Fruit fly (Drosophila melanogaster) whole organism, prepupa: ENCODE data around the gene Ipp.

Experiments
- CG10631 ChIP-seq: fragments of 200-800 bp; sonication (Bioruptor generic); optimal IDR thresholded peaks from 2 replicates; lab custom pipeline; 2016; ENCODE audit warnings: missing biosample characterization, missing genetic modification characterization
- CG10669 ChIP-seq: fragments of 200-800 bp; sonication (Bioruptor generic); optimal IDR thresholded peaks from 3 replicates; lab custom pipeline; 2018; ENCODE audit warnings: missing biosample characterization, mild to moderate bottlenecking, missing genetic modification characterization, moderate library complexity
- CG11294 ChIP-seq: fragments of 200-800 bp; sonication (Bioruptor generic); IDR thresholded peaks from 2 replicates; pipeline ENCODE4 v1.3.6; 2022; ENCODE audit warnings: missing biosample characterization, missing genetic modification characterization
- CG11762 ChIP-seq: fragments of 200-800 bp; sonication (Bioruptor generic); optimal IDR thresholded peaks from 3 replicates; lab custom pipeline; 2016; ENCODE audit warnings: missing biosample characterization, missing genetic modification characterization; ENCODE audit not compliant: insufficient read depth
- CG11902 ChIP-seq: fragments of 200-800 bp; sonication (Bioruptor generic); optimal IDR thresholded peaks from 3 replicates; lab custom pipeline; 2016; ENCODE audit warnings: missing biosample characterization, missing genetic modification characterization
- CG15336 ChIP-seq: fragments of 200-800 bp; sonication (Bioruptor generic); IDR thresholded peaks from 2 replicates; pipeline ENCODE4 v1.3.6; 2022; ENCODE audit warnings: missing biosample characterization, missing genetic modification characterization
- CG16779 ChIP-seq: fragments of 200-800 bp; sonication (Bioruptor generic); optimal IDR thresholded peaks from 3 replicates; lab custom pipeline; 2017; ENCODE audit warnings: missing biosample characterization, mild to moderate bottlenecking, missing genetic modification characterization
- CG3032 ChIP-seq: fragments of 200-800 bp; optimal IDR thresholded peaks from 2 replicates; lab custom pipeline; 2019; ENCODE audit warnings: missing biosample characterization, mild to moderate bottlenecking, missing genetic modification characterization, moderate library complexity
- CG31627 ChIP-seq: fragments of 200-800 bp; sonication (Bioruptor generic); optimal IDR thresholded peaks from 3 replicates; lab custom pipeline; 2016; ENCODE audit warnings: missing biosample characterization, missing genetic modification characterization
- CG32006 ChIP-seq: fragments of 200-800 bp; sonication (Bioruptor generic); optimal IDR thresholded peaks from 3 replicates; lab custom pipeline; 2017; ENCODE audit warnings: missing biosample characterization, mild to moderate bottlenecking, missing genetic modification characterization
- CG6854 ChIP-seq: fragments of 200-800 bp; sonication (Bioruptor generic); optimal IDR thresholded peaks from 2 replicates; lab custom pipeline; 2017; ENCODE audit warnings: missing biosample characterization, mild to moderate bottlenecking, missing genetic modification characterization
- CG8632 ChIP-seq: fragments of 200-800 bp; sonication (Bioruptor generic); optimal IDR thresholded peaks from 3 replicates; lab custom pipeline; 2016; ENCODE audit warnings: missing biosample characterization, missing genetic modification characterization
- CG9139 ChIP-seq: fragments of 200-800 bp; sonication (Bioruptor generic); optimal IDR thresholded peaks from 3 replicates; lab custom pipeline; 2017; ENCODE audit warnings: missing biosample characterization, mild to moderate bottlenecking, missing genetic modification characterization
- Eip75B ChIP-seq: fragments of 200-800 bp; sonication (Bioruptor generic); optimal IDR thresholded peaks from 3 replicates; lab custom pipeline; 2016; ENCODE audit warnings: missing biosample characterization, missing genetic modification characterization
- Eip78C ChIP-seq: fragments of 200-800 bp; sonication (Bioruptor generic); peaks from one replicate; lab custom pipeline; 2016; ENCODE audit warnings: missing biosample characterization, missing genetic modification characterization
- Ets21C ChIP-seq: fragments of 200-800 bp; sonication (Bioruptor generic); optimal IDR thresholded peaks from 3 replicates; lab custom pipeline; 2016; ENCODE audit warnings: missing biosample characterization, missing genetic modification characterization
- Gug ChIP-seq: fragments of 200-800 bp; sonication (Bioruptor generic); IDR thresholded peaks from 2 replicates; pipeline ENCODE4 v1.3.6; 2022; ENCODE audit warnings: missing biosample characterization, missing genetic modification characterization
- Lpt ChIP-seq: fragments of 200-800 bp; sonication (Bioruptor generic); optimal IDR thresholded peaks from 3 replicates; lab custom pipeline; 2016; ENCODE audit warnings: missing biosample characterization, missing genetic modification characterization
- OdsH ChIP-seq: fragments of 200-800 bp; sonication (Bioruptor generic); optimal IDR thresholded peaks from 3 replicates; lab custom pipeline; 2016; ENCODE audit warnings: missing biosample characterization, missing genetic modification characterization
- Sox102F ChIP-seq: fragments of 200-800 bp; sonication (Bioruptor generic); optimal IDR thresholded peaks from 2 replicates; lab custom pipeline; 2016; ENCODE audit warnings: missing biosample characterization, mild to moderate bottlenecking, missing genetic modification characterization
- Sox15 ChIP-seq: fragments of 200-800 bp; sonication (Bioruptor generic); optimal IDR thresholded peaks from 3 replicates; lab custom pipeline; 2016; ENCODE audit warnings: missing biosample characterization, missing genetic modification characterization
- acj6 ChIP-seq: fragments of 200-800 bp; sonication (Bioruptor generic); optimal IDR thresholded peaks from 3 replicates; lab custom pipeline; 2016; ENCODE audit warnings: missing biosample characterization, missing genetic modification characterization
- cyc ChIP-seq: fragments of 200-800 bp; sonication (Bioruptor generic); optimal IDR thresholded peaks from 3 replicates; lab custom pipeline; 2016; ENCODE audit warnings: missing biosample characterization, missing genetic modification characterization
- dac ChIP-seq: fragments of 200-800 bp; sonication (Bioruptor generic); optimal IDR thresholded peaks from 2 replicates; lab custom pipeline; 2017; ENCODE audit warnings: missing biosample characterization, mild to moderate bottlenecking, missing genetic modification characterization
- dsx ChIP-seq: fragments of 200-800 bp; optimal IDR thresholded peaks from 3 replicates; lab custom pipeline; 2019; ENCODE audit warnings: missing biosample characterization, mild to moderate bottlenecking, missing genetic modification characterization, moderate library complexity; ENCODE audit not compliant: poor library complexity, severe bottlenecking
- fd85E ChIP-seq: fragments of 200-800 bp; sonication (Bioruptor generic); optimal IDR thresholded peaks from 3 replicates; lab custom pipeline; 2016; ENCODE audit warnings: missing biosample characterization, missing genetic modification characterization
- fkh ChIP-seq: fragments of 200-800 bp; sonication (Bioruptor generic); optimal IDR thresholded peaks from 3 replicates; lab custom pipeline; 2017; ENCODE audit warnings: missing biosample characterization, mild to moderate bottlenecking, missing genetic modification characterization, moderate library complexity
- lz ChIP-seq: fragments of 200-800 bp; sonication (Bioruptor generic); optimal IDR thresholded peaks from 3 replicates; lab custom pipeline; 2016; ENCODE audit warnings: missing biosample characterization, missing genetic modification characterization
- net ChIP-seq: fragments of 200-800 bp; sonication (Bioruptor generic); optimal IDR thresholded peaks from 3 replicates; lab custom pipeline; 2016; ENCODE audit warnings: missing biosample characterization, missing genetic modification characterization
- salr ChIP-seq, 2 experiments: fragments of 200-800 bp; sonication (Bioruptor generic); optimal IDR thresholded peaks; 3 replicates each; lab custom pipeline; 2016 to 2018; ENCODE audit warnings: missing biosample characterization in 2 of 2, missing genetic modification characterization in 2 of 2, mild to moderate bottlenecking in 1 of 2
- spab ChIP-seq: fragments of 200-800 bp; sonication (Bioruptor generic); optimal IDR thresholded peaks from 2 replicates; lab custom pipeline; 2017; ENCODE audit warnings: missing biosample characterization, mild to moderate bottlenecking, missing genetic modification characterization, missing genetic modification reagents
- ss ChIP-seq, 2 experiments: fragments of 200-800 bp; sonication (Bioruptor generic); optimal IDR thresholded peaks; 2 replicates in 1 of 2; 3 replicates in 1 of 2; lab custom pipeline; 2017 to 2018; ENCODE audit warnings: mild to moderate bottlenecking in 2 of 2, missing biosample characterization in 2 of 2, missing genetic modification characterization in 2 of 2, moderate library complexity in 1 of 2
- topi ChIP-seq: fragments of 200-800 bp; sonication (Bioruptor generic); optimal IDR thresholded peaks from 3 replicates; lab custom pipeline; 2016; ENCODE audit warnings: missing biosample characterization, missing genetic modification characterization
- vri ChIP-seq: fragments of 200-800 bp; sonication (Bioruptor generic); optimal IDR thresholded peaks from 3 replicates; lab custom pipeline; 2016; ENCODE audit warnings: missing biosample characterization, mild to moderate bottlenecking, missing genetic modification characterization

Ipp gene

dm6 chr3R:14002146-14002846, 43.7 kb downstream of the Ipp start (continued):
- no peak for TF ChIP-seq CG3032 (tag; lab: Kevin White, UChicago)
- TF ChIP-seq CG9139 (GFP tag; lab: Kevin White, UChicago), result no peak
- peak; percentile 34 for TF ChIP-seq CG8632 (GFP tag; lab: Kevin White, UChicago)
- TF ChIP-seq ss (GFP tag; optimal IDR thresholded peaks at IDR 0.05; lab: Kevin White, UChicago), result no peak
- peak in 1 of 2 experiments; percentile 42 for TF ChIP-seq salr (GFP tag; optimal IDR thresholded peaks at IDR 0.05; lab: Kevin White, UChicago)
- TF ChIP-seq lz (GFP tag; lab: Kevin White, UChicago), result peak; percentile 45
- no peak for TF ChIP-seq CG10669 (GFP tag; lab: Kevin White, UChicago)
- peak; percentile 85 for TF ChIP-seq Eip78C (GFP tag; lab: Kevin White, UChicago)
- no peak for TF ChIP-seq fkh (GFP tag; lab: Kevin White, UChicago)
- peak; percentile 45 for TF ChIP-seq Eip75B (GFP tag; lab: Kevin White, UChicago)
- TF ChIP-seq CG32006, result peak; percentile 18
- TF ChIP-seq net, result peak; percentile 37
- no peak for TF ChIP-seq fd85E (GFP tag; lab: Kevin White, UChicago)
- peak; percentile 47 for TF ChIP-seq CG31627
- TF ChIP-seq CG11762 (GFP tag; lab: Kevin White, UChicago), result peak; percentile 38
- no peak for TF ChIP-seq Gug (GFP tag; lab: Robert Waterston, UW)
- peak; percentile 36 for TF ChIP-seq CG11902 (GFP tag; lab: Kevin White, UChicago)
- no peak for TF ChIP-seq Lpt (GFP tag; lab: Kevin White, UChicago)
- TF ChIP-seq CG11294 (GFP tag; lab: Robert Waterston, UW), result no peak
- TF ChIP-seq CG10631 (GFP tag; lab: Kevin White, UChicago), result peak; percentile 8
- no peak for TF ChIP-seq CG15336
- TF ChIP-seq dac (GFP tag; lab: Kevin White, UChicago), result no peak
- no peak for TF ChIP-seq spab (GFP tag; lab: Kevin White, UChicago)
- peak; percentile 53 for TF ChIP-seq acj6
- TF ChIP-seq CG6854 (GFP tag; lab: Kevin White, UChicago), result no peak
- TF ChIP-seq CG16779 (tag; lab: Kevin White, UChicago), result no peak
- no peak for TF ChIP-seq Ets21C (GFP tag; lab: Kevin White, UChicago)
- peak; percentile 38 for TF ChIP-seq cyc (GFP tag; lab: Kevin White, UChicago)
- peak; percentile 47 for TF ChIP-seq Sox15 (GFP tag; lab: Kevin White, UChicago)

- TF ChIP-seq Lpt (GFP tag; lab: Kevin White, UChicago) (no peak), ss (GFP tag; optimal IDR thresholded peaks at IDR 0.05; lab: Kevin White, UChicago) (peak in 1 of 2 experiments; percentile 18), Eip78C (GFP tag; lab: Kevin White, UChicago) (peak; percentile 29), Sox102F (GFP tag; lab: Kevin White, UChicago) (no peak)
Observed at dm6 chr3R:14003845-14004244, 45.3 kb downstream of the Ipp start.

- TF ChIP-seq fkh (GFP tag; lab: Kevin White, UChicago), result peak; percentile 91
- no peak for TF ChIP-seq Lpt (GFP tag; lab: Kevin White, UChicago)
- no peak for TF ChIP-seq CG11902 (GFP tag; lab: Kevin White, UChicago)
- TF ChIP-seq OdsH (GFP tag; lab: Kevin White, UChicago), result no peak
- no peak for TF ChIP-seq dsx (GFP tag; lab: Kevin White, UChicago)
- TF ChIP-seq Eip78C (GFP tag; lab: Kevin White, UChicago), result no peak
- no peak for TF ChIP-seq topi (GFP tag; lab: Kevin White, UChicago)
- no peak for TF ChIP-seq vri
Observed at dm6 chr3R:14005152-14005551, 46.6 kb downstream of the Ipp start.
